Fruit fly (Drosophila melanogaster): ENCODE data around the gene CG13949.

The CG13949 gene

DNA sequence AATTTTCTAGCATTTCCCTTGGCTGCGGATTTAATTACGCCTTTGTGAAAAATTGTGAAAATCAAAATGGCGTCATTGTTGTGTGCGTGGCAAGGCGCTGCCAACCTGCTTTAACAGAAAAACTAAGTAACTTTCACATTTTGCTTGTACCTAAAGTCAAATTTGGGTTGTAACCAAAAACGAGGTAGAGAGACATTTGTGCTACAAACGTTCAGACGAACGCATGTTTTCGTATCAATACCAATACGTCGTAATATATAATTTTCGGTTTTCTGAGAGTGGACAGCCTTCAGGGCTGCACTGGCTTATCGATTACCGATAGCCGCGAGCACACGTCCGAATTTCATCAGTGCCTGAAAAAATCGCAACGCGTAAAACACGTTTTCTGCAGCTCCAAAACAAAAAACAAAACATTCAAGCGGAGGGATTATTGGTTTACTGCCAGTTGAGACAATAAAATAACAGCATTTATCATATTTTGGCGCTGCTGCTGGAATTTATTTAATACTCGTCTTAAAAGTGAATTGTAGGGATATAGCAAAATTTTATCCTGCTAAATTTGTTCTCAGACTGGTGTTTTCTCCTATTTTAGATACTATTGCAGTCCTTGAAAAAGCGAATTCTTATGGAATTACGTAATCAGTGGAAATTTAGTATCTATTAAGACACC is 15.7 kb downstream of the CG13949 start:
- TF ChIP-seq CG14711 (tag; optimal IDR thresholded peaks at IDR 0.05) (no peak), CG5204 (GFP tag; optimal IDR thresholded peaks at IDR 0.05) (peak; percentile 63), toe (GFP tag; optimal IDR thresholded peaks at IDR 0.05) (peak; percentile 57), CG12768 (GFP tag; optimal IDR thresholded peaks at IDR 0.05) (peak; percentile 46), Clk (GFP tag; optimal IDR thresholded peaks at IDR 0.05) (peak; percentile 38), kay (GFP tag; ENCODE audit: borderline replicate concordance) (no peak), bab1 (GFP tag; optimal IDR thresholded peaks at IDR 0.05) (peak; percentile 29), CG11617 (GFP tag; optimal IDR thresholded peaks at IDR 0.05) (peak; percentile 68), CG7045 (GFP tag; optimal IDR thresholded peaks at IDR 0.05) (peak; percentile 65), Hr96 (GFP tag; optimal IDR thresholded peaks at IDR 0.05) (peak; percentile 77), ovo (GFP tag; optimal IDR thresholded peaks at IDR 0.05) (no peak), Crg-1 (GFP tag; optimal IDR thresholded peaks at IDR 0.05) (no peak), Mnt (GFP tag; optimal IDR thresholded peaks at IDR 0.05) (peak; percentile 50), CG1620 (GFP tag; optimal IDR thresholded peaks at IDR 0.05) (peak; percentile 51), CG7101 (tag; optimal IDR thresholded peaks at IDR 0.05) (peak; percentile 52), cnc (optimal IDR thresholded peaks at IDR 0.05) (no peak), CG33017 (tag; optimal IDR thresholded peaks at IDR 0.05) (no peak), tj (GFP tag; optimal IDR thresholded peaks at IDR 0.05) (peak; percentile 9), pad (GFP tag; optimal IDR thresholded peaks at IDR 0.05) (peak; percentile 42), cic (GFP tag; optimal IDR thresholded peaks at IDR 0.05) (peak; percentile 0)

DNA sequence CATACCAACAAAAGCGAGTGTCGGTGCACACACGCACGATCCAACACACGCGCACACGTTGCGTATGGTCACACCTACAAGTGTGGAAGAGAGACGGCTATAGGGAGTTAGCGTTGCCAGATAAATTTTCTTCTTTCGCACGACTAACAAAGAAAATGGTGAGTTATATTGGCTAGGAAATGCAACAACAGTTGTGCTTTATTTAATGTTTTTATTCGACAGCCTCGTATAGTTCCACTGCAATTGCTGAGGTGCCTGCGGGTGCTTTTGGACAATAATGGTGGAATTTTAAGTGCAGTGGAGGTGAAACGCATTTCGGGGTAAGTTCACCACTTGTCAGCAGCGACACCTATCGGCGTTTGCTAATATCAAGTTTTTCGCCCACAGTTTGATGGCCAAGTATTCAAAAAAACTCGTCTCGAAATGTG is 16.3 kb downstream of the CG13949 start:
- TF ChIP-seq toe (GFP tag; optimal IDR thresholded peaks at IDR 0.05) (peak; percentile 26), tj (GFP tag; optimal IDR thresholded peaks at IDR 0.05) (no peak), cnc (optimal IDR thresholded peaks at IDR 0.05) (no peak), CG5204 (GFP tag; optimal IDR thresholded peaks at IDR 0.05) (no peak), Hr96 (GFP tag; optimal IDR thresholded peaks at IDR 0.05) (peak; percentile 29), Crg-1 (GFP tag; optimal IDR thresholded peaks at IDR 0.05) (peak; percentile 61), CG11617 (GFP tag; optimal IDR thresholded peaks at IDR 0.05) (no peak), Mnt (GFP tag; optimal IDR thresholded peaks at IDR 0.05) (peak; percentile 68), CG7101 (tag; optimal IDR thresholded peaks at IDR 0.05) (peak; percentile 10), CG1620 (GFP tag; optimal IDR thresholded peaks at IDR 0.05) (peak; percentile 1), cic (GFP tag; optimal IDR thresholded peaks at IDR 0.05) (peak; percentile 7), CG33017 (tag; optimal IDR thresholded peaks at IDR 0.05) (no peak)

DNA sequence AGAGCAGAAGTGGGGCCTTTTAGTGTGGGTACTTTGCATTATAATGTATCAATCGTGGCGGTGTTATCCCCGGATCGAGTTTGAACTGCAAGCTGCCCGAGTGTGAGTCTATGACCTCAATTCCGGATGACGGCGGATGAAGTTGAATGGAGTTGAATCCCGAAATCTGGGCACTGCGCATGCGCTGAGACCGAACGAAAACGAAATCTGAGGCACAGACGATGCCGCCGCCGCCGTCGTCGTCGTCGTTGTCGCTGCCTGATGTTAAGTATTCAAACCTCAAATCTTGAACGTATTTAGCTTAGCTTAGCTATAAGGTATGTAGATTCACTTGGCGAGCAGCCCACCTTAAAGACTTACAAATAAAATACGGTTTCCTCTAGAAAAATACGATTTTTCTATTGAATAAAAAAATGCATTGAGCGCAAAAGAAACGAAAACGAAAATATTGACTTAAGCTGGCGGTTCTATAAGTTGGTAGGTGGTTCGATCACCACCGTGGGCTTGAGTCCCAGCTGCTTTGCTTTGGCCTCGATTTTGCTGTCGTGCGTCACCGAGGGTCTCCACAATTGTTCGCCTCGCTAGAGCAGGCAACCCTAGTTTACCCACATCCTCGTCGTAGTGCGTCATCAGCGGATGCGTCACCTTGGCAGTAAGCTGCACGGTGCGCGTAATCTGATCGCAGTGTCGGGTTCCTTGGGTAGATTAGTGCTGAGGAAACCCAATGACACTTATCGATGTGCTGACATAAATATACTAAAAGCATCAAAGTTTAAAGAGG is 18.8 kb downstream of the CG13949 start:
- TF ChIP-seq cnc (optimal IDR thresholded peaks at IDR 0.05), result no peak
- no peak for TF ChIP-seq cic (GFP tag; optimal IDR thresholded peaks at IDR 0.05)
- TF ChIP-seq CG33017 (tag; optimal IDR thresholded peaks at IDR 0.05), result no peak
- TF ChIP-seq Crg-1 (GFP tag; optimal IDR thresholded peaks at IDR 0.05), result no peak
- TF ChIP-seq CG1620 (GFP tag; optimal IDR thresholded peaks at IDR 0.05), result no peak
- TF ChIP-seq toe (GFP tag; optimal IDR thresholded peaks at IDR 0.05), result peak; percentile 17
- no peak for TF ChIP-seq CG5204 (GFP tag; optimal IDR thresholded peaks at IDR 0.05)
- no peak for TF ChIP-seq CG12768 (GFP tag; optimal IDR thresholded peaks at IDR 0.05)
- TF ChIP-seq tj (GFP tag; optimal IDR thresholded peaks at IDR 0.05), result peak; percentile 88
- no peak for TF ChIP-seq CG7101 (tag; optimal IDR thresholded peaks at IDR 0.05)
- TF ChIP-seq Mnt (GFP tag; optimal IDR thresholded peaks at IDR 0.05), result no peak
- TF ChIP-seq CG14711 (tag; optimal IDR thresholded peaks at IDR 0.05), result peak; percentile 75
- TF ChIP-seq CG7045 (GFP tag; optimal IDR thresholded peaks at IDR 0.05), result no peak
- TF ChIP-seq ovo (GFP tag; optimal IDR thresholded peaks at IDR 0.05), result no peak
- TF ChIP-seq CG11617 (GFP tag; optimal IDR thresholded peaks at IDR 0.05), result peak; percentile 9
- TF ChIP-seq Clk (GFP tag; optimal IDR thresholded peaks at IDR 0.05), result no peak
- no peak for TF ChIP-seq bab1 (GFP tag; optimal IDR thresholded peaks at IDR 0.05)
- peak; percentile 34 for TF ChIP-seq kay (GFP tag; ENCODE audit: borderline replicate concordance)
- TF ChIP-seq Hr96 (GFP tag; optimal IDR thresholded peaks at IDR 0.05), result no peak
- TF ChIP-seq pad (GFP tag; optimal IDR thresholded peaks at IDR 0.05), result no peak

DNA sequence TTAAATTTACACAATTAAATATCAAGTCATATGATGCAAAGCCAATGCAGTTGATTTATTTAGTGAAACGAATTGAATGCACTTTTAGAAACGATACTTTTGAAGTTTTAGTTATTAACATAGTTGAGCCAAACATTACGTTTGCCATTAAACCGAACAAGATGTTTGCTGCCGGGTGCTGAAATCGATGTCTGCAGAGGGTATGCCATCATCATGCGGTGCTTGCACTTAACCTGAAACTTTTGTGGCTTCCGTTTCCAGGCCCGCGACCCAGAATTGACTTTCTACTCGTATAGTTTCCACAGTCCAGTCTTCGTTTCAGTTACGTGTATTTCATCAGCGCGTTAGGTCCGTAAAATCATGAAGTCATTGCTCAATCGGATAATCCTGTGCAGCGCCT is 21.9 kb downstream of the CG13949 start, which contains the start of gene ninaA:
TSS of gene ninaA (plus strand) at position 301 of the 400 bp plus-strand sequence.
- TF ChIP-seq CG1620 (GFP tag; optimal IDR thresholded peaks at IDR 0.05) (no peak), CG33017 (tag; optimal IDR thresholded peaks at IDR 0.05) (no peak), kay (GFP tag; ENCODE audit: borderline replicate concordance) (no peak), toe (GFP tag; optimal IDR thresholded peaks at IDR 0.05) (no peak), CG11617 (GFP tag; optimal IDR thresholded peaks at IDR 0.05) (no peak), cnc (optimal IDR thresholded peaks at IDR 0.05) (no peak), tj (GFP tag; optimal IDR thresholded peaks at IDR 0.05) (no peak), ovo (GFP tag; optimal IDR thresholded peaks at IDR 0.05) (no peak), CG7101 (tag; optimal IDR thresholded peaks at IDR 0.05) (no peak)

DNA sequence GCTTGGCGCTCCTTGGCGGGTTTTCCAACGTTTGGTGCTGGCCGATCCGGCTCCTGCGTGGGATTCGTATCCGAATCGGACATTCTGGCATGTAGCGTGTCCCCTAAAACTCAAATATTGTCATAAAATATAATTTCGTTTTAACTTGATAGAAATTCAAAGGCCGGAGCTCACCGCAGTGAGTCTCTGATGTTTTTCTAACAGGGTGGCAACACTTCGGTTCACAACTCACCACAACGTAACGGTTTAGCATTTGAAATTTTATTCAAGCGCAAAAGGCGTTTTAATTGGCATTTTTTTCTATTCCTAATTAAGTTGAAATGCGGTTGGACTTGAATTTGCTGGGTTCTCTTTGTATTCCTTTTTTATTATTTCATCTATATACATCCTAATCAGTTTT is 29.8 kb downstream of the CG13949 start, which contains the start of gene CG15824:
TSS of gene CG15824 (minus strand) at position 172 of the 400 bp plus-strand sequence.
- TF ChIP-seq Mnt (GFP tag; optimal IDR thresholded peaks at IDR 0.05) (no peak), CG12768 (GFP tag; optimal IDR thresholded peaks at IDR 0.05) (no peak), CG11617 (GFP tag; optimal IDR thresholded peaks at IDR 0.05) (no peak)

DNA sequence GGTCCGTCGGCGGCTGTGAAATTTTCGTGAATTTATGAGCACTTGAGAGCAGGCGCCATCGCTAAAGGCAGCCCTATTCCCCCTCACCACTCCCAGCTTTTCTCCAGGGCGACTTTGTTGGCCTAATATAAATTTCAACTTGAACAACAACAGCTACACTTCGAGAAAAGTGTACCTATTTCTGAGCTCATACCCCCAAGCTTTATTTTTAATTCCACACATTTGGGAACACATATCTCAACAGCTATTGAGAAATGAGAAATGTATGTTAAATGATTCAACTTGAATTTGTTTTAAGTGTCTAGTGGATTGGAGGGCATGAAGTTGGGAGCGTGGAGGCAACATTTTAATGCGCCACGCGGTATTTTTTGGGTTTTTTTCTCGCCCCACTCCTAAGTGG is 31.6 kb downstream of the CG13949 start:
- TF ChIP-seq Mnt (GFP tag; optimal IDR thresholded peaks at IDR 0.05) (no peak), CG7101 (tag; optimal IDR thresholded peaks at IDR 0.05) (no peak), Crg-1 (GFP tag; optimal IDR thresholded peaks at IDR 0.05) (no peak), CG33017 (tag; optimal IDR thresholded peaks at IDR 0.05) (no peak), CG11617 (GFP tag; optimal IDR thresholded peaks at IDR 0.05) (no peak), kay (GFP tag; ENCODE audit: borderline replicate concordance) (no peak), CG14711 (tag; optimal IDR thresholded peaks at IDR 0.05) (no peak), pad (GFP tag; optimal IDR thresholded peaks at IDR 0.05) (no peak), cnc (optimal IDR thresholded peaks at IDR 0.05) (no peak), Hr96 (GFP tag; optimal IDR thresholded peaks at IDR 0.05) (no peak), CG5204 (GFP tag; optimal IDR thresholded peaks at IDR 0.05) (no peak), Clk (GFP tag; optimal IDR thresholded peaks at IDR 0.05) (no peak), CG1620 (GFP tag; optimal IDR thresholded peaks at IDR 0.05) (no peak), toe (GFP tag; optimal IDR thresholded peaks at IDR 0.05) (no peak)
